Worm (Caenorhabditis elegans) whole organism, L4/young adult: Measurements from ENCODE around the gene T19C4.5.

Source experiments
- W03F9.2 ChIP-seq: fragments of 150-350 bp; optimal IDR thresholded peaks from 2 replicates; lab custom pipeline; 2014; ENCODE audit warnings: missing biosample characterization, missing genetic modification characterization
- dao-5 ChIP-seq: sonication (generic microtip); optimal IDR thresholded peaks from 2 replicates; lab custom pipeline; 2016; ENCODE audit warnings: missing genotype, missing genetic modification characterization, moderate library complexity, missing compliant biosample characterization
- him-1 ChIP-seq: sonication (generic microtip); optimal IDR thresholded peaks from 2 replicates; lab custom pipeline; 2016; ENCODE audit warnings: missing genotype, missing genetic modification reagents, missing genetic modification characterization, missing compliant biosample characterization

Gene T19C4.5

ce11 chrV:11148971-11149370 is 23.0 kb upstream of the T19C4.5 start:
- TF ChIP-seq dao-5 (no peak), him-1 (tag; lab: Kevin White, UChicago) (no peak), W03F9.2 (tag; lab: Kevin White, UChicago) (no peak)

ce11 chrV:11149405-11149804 is 22.6 kb upstream of the T19C4.5 start, which contains the start of gene T19C4.1:
Gene T19C4.1, plus strand, starts transcription at chrV:11149705.
- no peak for TF ChIP-seq him-1 (tag; lab: Kevin White, UChicago)
- TF ChIP-seq dao-5 = no peak
- TF ChIP-seq W03F9.2 (tag; lab: Kevin White, UChicago) = no peak

ce11 chrV:11152333-11152732 is 19.7 kb upstream of the T19C4.5 start, which contains the start of gene srg-39:
Gene srg-39, minus strand, starts transcription at chrV:11152433.
- TF ChIP-seq dao-5 (no peak), him-1 (tag; lab: Kevin White, UChicago) (no peak), W03F9.2 (tag; lab: Kevin White, UChicago) (no peak)

- TF ChIP-seq W03F9.2 (tag; lab: Kevin White, UChicago) = no peak
- no peak for TF ChIP-seq dao-5
- TF ChIP-seq him-1 (tag; lab: Kevin White, UChicago) = no peak
Measured at ce11 chrV:11155553-11155952, 16.5 kb upstream of the T19C4.5 start, which contains the start of gene srg-38. Gene srg-38, minus strand, starts transcription at chrV:11155653.

ce11 chrV:11156589-11156988 is 15.4 kb upstream of the T19C4.5 start:
- TF ChIP-seq dao-5 = no peak

ce11 chrV:11157947-11158346 is 14.1 kb upstream of the T19C4.5 start, which contains the start of gene srg-42:
Gene srg-42, minus strand, starts transcription at chrV:11158047.
- TF ChIP-seq him-1 (tag; lab: Kevin White, UChicago) = no peak
- no peak for TF ChIP-seq dao-5
- no peak for TF ChIP-seq W03F9.2 (tag; lab: Kevin White, UChicago)

- TF ChIP-seq him-1 (tag; lab: Kevin White, UChicago) (no peak), W03F9.2 (tag; lab: Kevin White, UChicago) (no peak)
Measured at ce11 chrV:11161791-11162190, 10.2 kb upstream of the T19C4.5 start, which contains the start of gene srg-41. Gene srg-41, minus strand, starts transcription at chrV:11161891.

- TF ChIP-seq dao-5 = no peak
- TF ChIP-seq W03F9.2 (tag; lab: Kevin White, UChicago) = no peak
- TF ChIP-seq him-1 (tag; lab: Kevin White, UChicago) = no peak
Measured at ce11 chrV:11164475-11164874, 7.5 kb upstream of the T19C4.5 start, which contains the start of gene srg-40. Gene srg-40, minus strand, starts transcription at chrV:11164575.

ce11 chrV:11167745-11168144 is 4.3 kb upstream of the T19C4.5 start:
- TF ChIP-seq W03F9.2 (tag; lab: Kevin White, UChicago) (no peak), him-1 (tag; lab: Kevin White, UChicago) (no peak), dao-5 (no peak)

- TF ChIP-seq him-1 (tag; lab: Kevin White, UChicago) = no peak
- TF ChIP-seq dao-5 = no peak
- TF ChIP-seq W03F9.2 (tag; lab: Kevin White, UChicago) = no peak
Measured at ce11 chrV:11170564-11171329, 1.3 kb upstream of the T19C4.5 start.

ce11 chrV:11172667-11173066 is 654 bp downstream of the T19C4.5 start:
- no peak for TF ChIP-seq W03F9.2 (tag; lab: Kevin White, UChicago)

- no peak for TF ChIP-seq W03F9.2 (tag; lab: Kevin White, UChicago)
- no peak for TF ChIP-seq him-1 (tag; lab: Kevin White, UChicago)
- TF ChIP-seq dao-5 = no peak
Measured at ce11 chrV:11174663-11175062, 2.6 kb downstream of the T19C4.5 start.

- TF ChIP-seq dao-5 = no peak
- no peak for TF ChIP-seq him-1 (tag; lab: Kevin White, UChicago)
- no peak for TF ChIP-seq W03F9.2 (tag; lab: Kevin White, UChicago)
Measured at ce11 chrV:11177577-11177976, 5.6 kb downstream of the T19C4.5 start, which contains the start of gene gpa-1. Gene gpa-1, minus strand, starts transcription at chrV:11177677.

- no peak for TF ChIP-seq W03F9.2 (tag; lab: Kevin White, UChicago)
- no peak for TF ChIP-seq him-1 (tag; lab: Kevin White, UChicago)
- TF ChIP-seq dao-5 = no peak
Measured at ce11 chrV:11180951-11181350, 8.9 kb downstream of the T19C4.5 start.

ce11 chrV:11182925-11183324 is 10.9 kb downstream of the T19C4.5 start, which contains the start of gene cnc-10:
Gene cnc-10, plus strand, starts transcription at chrV:11183225.
- TF ChIP-seq him-1 (tag; lab: Kevin White, UChicago) (no peak), dao-5 (no peak), W03F9.2 (tag; lab: Kevin White, UChicago) (no peak)
